Fruit fly (Drosophila melanogaster): ENCODE results near the gene CG44325.

The CG44325 gene

DNA sequence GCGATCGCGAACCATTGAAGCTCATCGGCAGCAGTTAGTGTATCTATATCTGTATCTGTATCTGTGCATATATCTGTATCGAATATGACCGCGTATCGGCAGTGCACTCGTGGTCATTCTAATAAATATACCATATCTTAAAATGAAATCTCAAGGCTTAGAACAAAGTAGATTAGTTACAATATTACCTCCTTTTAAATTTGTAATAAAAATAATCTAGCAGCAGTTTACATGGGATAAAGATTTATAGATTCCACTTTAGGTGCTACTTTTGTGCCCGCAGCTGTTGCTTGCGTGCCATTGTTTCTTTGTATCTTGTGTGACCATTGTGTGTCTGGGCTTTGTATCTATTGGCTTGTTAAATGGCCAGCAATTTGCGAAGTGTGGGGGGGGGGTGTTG lies 18.2 kb downstream of the CG44325 start:
- TF ChIP-seq cad (GFP tag; optimal IDR thresholded peaks at IDR 0.05) (no peak), CG31224 (GFP tag; IDR thresholded peaks at IDR 0.05) (no peak), Six4 (GFP tag; optimal IDR thresholded peaks at IDR 0.05) (peak; percentile 58), Hand (GFP tag; optimal IDR thresholded peaks at IDR 0.05) (no peak), CG33557 (GFP tag; optimal IDR thresholded peaks at IDR 0.05) (no peak), CG33213 (GFP tag; optimal IDR thresholded peaks at IDR 0.05) (no peak), CG8089 (GFP tag; optimal IDR thresholded peaks at IDR 0.05) (peak; percentile 47), lilli (GFP tag; optimal IDR thresholded peaks at IDR 0.05) (peak; percentile 53), hkb (optimal IDR thresholded peaks at IDR 0.05) (no peak), hkb (GFP tag; IDR thresholded peaks at IDR 0.05) (peak; percentile 87), CG2712 (tag; optimal IDR thresholded peaks at IDR 0.05) (peak; percentile 71), sc (optimal IDR thresholded peaks at IDR 0.05) (no peak), sc (GFP tag; optimal IDR thresholded peaks at IDR 0.05) (peak; percentile 11), CG10147 (GFP tag; optimal IDR thresholded peaks at IDR 0.05) (peak; percentile 67), CG6791 (GFP tag; IDR thresholded peaks at IDR 0.05; ENCODE audit: partially characterized antibody) (no peak), CG12744 (GFP tag; optimal IDR thresholded peaks at IDR 0.05) (no peak), CG17385 (GFP tag; optimal IDR thresholded peaks at IDR 0.05) (peak; percentile 80), CG4707 (GFP tag; optimal IDR thresholded peaks at IDR 0.05) (peak; percentile 49), hth (optimal IDR thresholded peaks at IDR 0.05) (no peak), HmgD (GFP tag; optimal IDR thresholded peaks at IDR 0.05) (no peak), CG9932 (GFP tag; IDR thresholded peaks at IDR 0.05) (peak; percentile 31; the same call in 1 of the 2 replicates), Awh (GFP tag; IDR thresholded peaks at IDR 0.05) (peak; percentile 75), corto (GFP tag; optimal IDR thresholded peaks at IDR 0.05) (peak; percentile 50), CG13624 (GFP tag; optimal IDR thresholded peaks at IDR 0.05) (peak; percentile 17), CG32767 (GFP tag; IDR thresholded peaks at IDR 0.05) (peak; percentile 77), esg (GFP tag; conservative IDR thresholded peaks at IDR 0.05) (peak; percentile 54), Optix (GFP tag; IDR thresholded peaks at IDR 0.05) (0 out of 3 replicates have a peak, but pooled peaks have one; percentile 36), pita (GFP tag; optimal IDR thresholded peaks at IDR 0.05) (no peak), CG7372 (GFP tag; IDR thresholded peaks at IDR 0.05) (peak; percentile 33; the same call in 1 of the 2 replicates), CG14441 (GFP tag; IDR thresholded peaks at IDR 0.05) (peak; percentile 75), sim (GFP tag; IDR thresholded peaks at IDR 0.05) (no peak), mirr (GFP tag; optimal IDR thresholded peaks at IDR 0.05) (no peak), CG8924 (tag; optimal IDR thresholded peaks at IDR 0.05) (peak; percentile 86), CG6272 (GFP tag; IDR thresholded peaks at IDR 0.05) (no peak; the same call in 1 of the 2 replicates), tin (GFP tag; optimal IDR thresholded peaks at IDR 0.05) (peak; percentile 52), Doc2 (GFP tag; IDR thresholded peaks at IDR 0.05) (peak; percentile 14; the same call in 1 of the 2 replicates), Bgb (GFP tag; IDR thresholded peaks at IDR 0.05; ENCODE audit: partially characterized antibody) (no peak), CG6854 (GFP tag; optimal IDR thresholded peaks at IDR 0.05) (peak; percentile 64), CG18476 (GFP tag; optimal IDR thresholded peaks at IDR 0.05) (peak; percentile 61), CG12104 (GFP tag; optimal IDR thresholded peaks at IDR 0.05) (peak; percentile 54), CG14860 (GFP tag; IDR thresholded peaks at IDR 0.05; ENCODE audit: partially characterized antibody) (no peak), CG10321 (GFP tag; IDR thresholded peaks at IDR 0.05) (no peak), CG30020 (tag; optimal IDR thresholded peaks at IDR 0.05) (no peak), CoRest (tag; optimal IDR thresholded peaks at IDR 0.05) (peak; percentile 82), run (tag; optimal IDR thresholded peaks at IDR 0.05) (peak; percentile 57), da (GFP tag; optimal IDR thresholded peaks at IDR 0.05) (no peak), CG8281 (tag; optimal IDR thresholded peaks at IDR 0.05) (peak; percentile 33), shn (GFP tag; optimal IDR thresholded peaks at IDR 0.05) (no peak), CG11696 (GFP tag; IDR thresholded peaks at IDR 0.05) (peak; percentile 78), gro (GFP tag; optimal IDR thresholded peaks at IDR 0.05) (no peak), NK7.1 (GFP tag; optimal IDR thresholded peaks at IDR 0.05) (no peak), z (GFP tag; IDR thresholded peaks at IDR 0.05) (no peak), twi (tag; optimal IDR thresholded peaks at IDR 0.05) (no peak)

Measured in whole organism, embryonic.